Fruit fly (Drosophila melanogaster) whole organism, embryonic: Measurements from ENCODE around the gene NK7.1.
A peak's percentile ranks its signal among the peaks of the same experiment; 100 is the strongest.

ENCODE experiments used
- Abd-B ChIP-seq: fragments of 200-800 bp; sonication (Bioruptor generic); optimal IDR thresholded peaks from 2 replicates; lab custom pipeline; 2018; ENCODE audit warnings: missing biosample characterization, mild to moderate bottlenecking, missing genetic modification characterization, moderate library complexity
- Ada2b ChIP-seq: fragments of 200-800 bp; sonication (Bioruptor generic); IDR thresholded peaks from 2 replicates; pipeline ENCODE4 v1.3.6; 2022; ENCODE audit warnings: missing biosample characterization, missing genetic modification characterization
- CG10209 ChIP-seq: fragments of 200-800 bp; sonication (Bioruptor generic); optimal IDR thresholded peaks from 3 replicates; lab custom pipeline; 2017; ENCODE audit warnings: missing biosample characterization, mild to moderate bottlenecking, missing genetic modification characterization, missing genetic modification reagents
- CG10565 ChIP-seq: fragments of 200-800 bp; sonication (Bioruptor generic); optimal IDR thresholded peaks from 3 replicates; lab custom pipeline; 2016; ENCODE audit warnings: missing biosample characterization, mild to moderate bottlenecking, missing genetic modification characterization
- CG12942 ChIP-seq: fragments of 200-800 bp; sonication (Bioruptor generic); optimal IDR thresholded peaks from 3 replicates; lab custom pipeline; 2016; ENCODE audit warnings: missing biosample characterization, missing genetic modification characterization
- CG1529 ChIP-seq: fragments of 200-800 bp; sonication (Bioruptor generic); optimal IDR thresholded peaks from 3 replicates; lab custom pipeline; 2018; ENCODE audit warnings: missing biosample characterization, missing genetic modification characterization
- CG1603 ChIP-seq: fragments of 200-800 bp; sonication (Bioruptor generic); optimal IDR thresholded peaks from 2 replicates; lab custom pipeline; 2019; ENCODE audit warnings: missing biosample characterization, mild to moderate bottlenecking, missing genetic modification characterization, moderate library complexity
- CG17328 ChIP-seq: fragments of 200-800 bp; sonication (Bioruptor generic); IDR thresholded peaks from 2 replicates; pipeline ENCODE4 v1.3.6; 2022; ENCODE audit warnings: missing biosample characterization, missing genetic modification characterization
- CG17612 ChIP-seq: fragments of 200-800 bp; sonication (Bioruptor generic); IDR thresholded peaks from 2 replicates; pipeline ENCODE4 v1.3.6; 2022; ENCODE audit warnings: missing biosample characterization, missing genetic modification characterization
- CG17829 ChIP-seq: fragments of 200-800 bp; optimal IDR thresholded peaks from 2 replicates; lab custom pipeline; 2019; ENCODE audit warnings: missing biosample characterization, mild to moderate bottlenecking, missing genetic modification characterization, moderate library complexity
- CG2875 ChIP-seq: fragments of 200-800 bp; sonication (Bioruptor generic); optimal IDR thresholded peaks from 2 replicates; lab custom pipeline; 2017; ENCODE audit warnings: missing biosample characterization, mild to moderate bottlenecking, missing genetic modification characterization, missing genetic modification reagents
- CG31224 ChIP-seq: fragments of 200-800 bp; sonication (Bioruptor generic); IDR thresholded peaks from 2 replicates; pipeline ENCODE4 v1.3.6; 2022; ENCODE audit warnings: missing biosample characterization, missing genetic modification characterization
- CG31441 ChIP-seq: fragments of 200-800 bp; sonication (Bioruptor generic); IDR thresholded peaks from 2 replicates; pipeline ENCODE4 v1.3.6; 2022; ENCODE audit warnings: missing biosample characterization, missing genetic modification characterization
- CG33213 ChIP-seq: fragments of 200-800 bp; sonication (Bioruptor generic); optimal IDR thresholded peaks from 3 replicates; lab custom pipeline; 2016; ENCODE audit warnings: missing biosample characterization, missing genetic modification characterization
- CG4820 ChIP-seq: fragments of 200-800 bp; sonication (Bioruptor generic); optimal IDR thresholded peaks from 3 replicates; lab custom pipeline; 2016; ENCODE audit warnings: missing biosample characterization, missing genetic modification characterization
- CG4854 ChIP-seq: fragments of 200-800 bp; sonication (Bioruptor generic); optimal IDR thresholded peaks from 2 replicates; lab custom pipeline; 2016; ENCODE audit warnings: missing biosample characterization, missing genetic modification characterization, inconsistent platforms
- CG6175 ChIP-seq: fragments of 200-800 bp; sonication (Bioruptor generic); IDR thresholded peaks from 3 replicates; pipeline ENCODE4 v1.3.6; 2022; ENCODE audit warnings: missing biosample characterization, missing genetic modification characterization
- CG9817 ChIP-seq: fragments of 200-800 bp; sonication (Bioruptor generic); optimal IDR thresholded peaks from 2 replicates; lab custom pipeline; 2018; ENCODE audit warnings: missing biosample characterization, mild to moderate bottlenecking, missing genetic modification characterization, moderate library complexity
- Dbx ChIP-seq: fragments of 200-800 bp; sonication (Bioruptor generic); IDR thresholded peaks from 3 replicates; pipeline ENCODE4 v1.3.6; 2022; ENCODE audit warnings: missing biosample characterization, missing genetic modification characterization
- Fer1 ChIP-seq: fragments of 200-800 bp; sonication (Bioruptor generic); optimal IDR thresholded peaks from 2 replicates; lab custom pipeline; 2017; ENCODE audit warnings: missing biosample characterization, mild to moderate bottlenecking, missing genetic modification characterization
- Fer2 ChIP-seq: fragments of 200-800 bp; sonication (Bioruptor generic); optimal IDR thresholded peaks from 2 replicates; lab custom pipeline; 2018; ENCODE audit warnings: missing biosample characterization, mild to moderate bottlenecking, missing genetic modification characterization, moderate library complexity
- HLH54F ChIP-seq: fragments of 200-800 bp; sonication (Bioruptor generic); optimal IDR thresholded peaks from 3 replicates; lab custom pipeline; 2016; ENCODE audit warnings: missing biosample characterization, missing genetic modification characterization
- Hr3 ChIP-seq: fragments of 200-800 bp; sonication (Bioruptor generic); optimal IDR thresholded peaks from 3 replicates; lab custom pipeline; 2016; ENCODE audit warnings: missing biosample characterization, missing genetic modification characterization
- Jarid2 ChIP-seq: fragments of 200-800 bp; sonication (Bioruptor generic); optimal IDR thresholded peaks from 3 replicates; lab custom pipeline; 2017; ENCODE audit warnings: mild to moderate bottlenecking, missing biosample characterization, missing genetic modification reagents, missing genetic modification characterization
- NC2β ChIP-seq: fragments of 200-800 bp; sonication (Bioruptor generic); optimal IDR thresholded peaks from 2 replicates; lab custom pipeline; 2016; ENCODE audit warnings: missing biosample characterization, missing genetic modification characterization
- Nf-YB ChIP-seq: fragments of 200-800 bp; sonication (Bioruptor generic); optimal IDR thresholded peaks from 3 replicates; lab custom pipeline; 2019; ENCODE audit warnings: missing biosample characterization, mild to moderate bottlenecking, missing genetic modification characterization, moderate library complexity
- Sry-β ChIP-seq: fragments of 200-800 bp; sonication (Bioruptor generic); optimal IDR thresholded peaks from 2 replicates; lab custom pipeline; 2018; ENCODE audit warnings: missing biosample characterization, mild to moderate bottlenecking, missing genetic modification characterization, moderate library complexity
- YL-1 ChIP-seq: fragments of 200-800 bp; sonication (Bioruptor generic); optimal IDR thresholded peaks from 3 replicates; lab custom pipeline; 2017; ENCODE audit warnings: missing biosample characterization, mild to moderate bottlenecking, missing genetic modification characterization
- aop ChIP-seq: fragments of 200-800 bp; sonication (Bioruptor generic); IDR thresholded peaks from 2 replicates; pipeline ENCODE4 v1.3.6; 2022; ENCODE audit warnings: missing biosample characterization, missing genetic modification characterization
- bab2 ChIP-seq: fragments of 200-800 bp; sonication (Bioruptor generic); optimal IDR thresholded peaks from 2 replicates; lab custom pipeline; 2016; ENCODE audit warnings: missing biosample characterization, missing genetic modification characterization
- br ChIP-seq: fragments of >200 bp; optimal IDR thresholded peaks from 2 replicates; lab custom pipeline; 2017
- btn ChIP-seq: fragments of 200-800 bp; sonication (Bioruptor generic); optimal IDR thresholded peaks from 2 replicates; lab custom pipeline; 2016; ENCODE audit warnings: missing biosample characterization, missing genetic modification characterization
- dimm ChIP-seq: fragments of 200-800 bp; sonication (Bioruptor generic); IDR thresholded peaks from 2 replicates; pipeline ENCODE4 v1.3.6; 2022; ENCODE audit warnings: missing biosample characterization, missing genetic modification characterization
- dpn ChIP-seq, 2 experiments: fragments of 200-800 bp; sonication (Bioruptor generic); optimal IDR thresholded peaks; 3 replicates each; lab custom pipeline; 2016; ENCODE audit warnings: missing biosample characterization in 2 of 2, missing genetic modification characterization in 2 of 2
- emc ChIP-seq: fragments of 200-800 bp; sonication (Bioruptor generic); optimal IDR thresholded peaks from 2 replicates; lab custom pipeline; 2016; ENCODE audit warnings: missing biosample characterization, missing genetic modification characterization
- eyg ChIP-seq: fragments of 200-800 bp; sonication (Bioruptor generic); optimal IDR thresholded peaks from 3 replicates; lab custom pipeline; 2016; ENCODE audit warnings: missing biosample characterization, missing genetic modification characterization
- fd96Cb ChIP-seq: fragments of 200-800 bp; sonication (Bioruptor generic); optimal IDR thresholded peaks from 2 replicates; lab custom pipeline; 2018; ENCODE audit warnings: missing biosample characterization, mild to moderate bottlenecking, missing genetic modification characterization, moderate library complexity
- grn ChIP-seq: fragments of 200-800 bp; sonication (Bioruptor generic); optimal IDR thresholded peaks from 3 replicates; lab custom pipeline; 2017; ENCODE audit warnings: missing biosample characterization, missing genetic modification characterization
- ken ChIP-seq: fragments of 200-800 bp; sonication (Bioruptor generic); IDR thresholded peaks from 3 replicates; pipeline ENCODE4 v1.3.6; 2022; ENCODE audit warnings: missing biosample characterization, missing genetic modification characterization
- lab ChIP-seq: fragments of 200-800 bp; sonication (Bioruptor generic); optimal IDR thresholded peaks from 3 replicates; lab custom pipeline; 2017; ENCODE audit warnings: missing biosample characterization, missing genetic modification characterization, mild to moderate bottlenecking, moderate library complexity, missing genetic modification reagents
- lbe ChIP-seq: fragments of 200-800 bp; sonication (Bioruptor generic); optimal IDR thresholded peaks from 2 replicates; lab custom pipeline; 2016; ENCODE audit warnings: missing biosample characterization, mild to moderate bottlenecking, missing genetic modification characterization
- pfk ChIP-seq: fragments of 200-800 bp; sonication (Bioruptor generic); optimal IDR thresholded peaks from 2 replicates; lab custom pipeline; 2018; ENCODE audit warnings: missing biosample characterization, mild to moderate bottlenecking, missing genetic modification characterization, moderate library complexity
- pnt ChIP-seq: fragments of 200-800 bp; sonication (Bioruptor generic); optimal IDR thresholded peaks from 3 replicates; lab custom pipeline; 2016; ENCODE audit warnings: missing biosample characterization, missing genetic modification characterization
- seq ChIP-seq: fragments of 200-800 bp; sonication (Bioruptor generic); IDR thresholded peaks from 2 replicates; pipeline ENCODE4 v1.3.6; 2022; ENCODE audit warnings: missing biosample characterization, missing genetic modification characterization
- sisA ChIP-seq: fragments of 200-800 bp; sonication (Bioruptor generic); IDR thresholded peaks from 2 replicates; pipeline ENCODE4 v1.3.6; 2022; ENCODE audit warnings: missing biosample characterization, missing genetic modification characterization
- sna ChIP-seq: fragments of 200-800 bp; sonication (Bioruptor generic); IDR thresholded peaks from 2 replicates; pipeline ENCODE4 v1.3.6; 2022; ENCODE audit warnings: missing biosample characterization, missing genetic modification characterization; ENCODE audit not compliant: partially characterized antibody
- sob ChIP-seq: fragments of 200-800 bp; sonication (Bioruptor generic); IDR thresholded peaks from 2 replicates; pipeline ENCODE4 v1.3.6; 2022; ENCODE audit warnings: missing biosample characterization, missing genetic modification characterization
- tio ChIP-seq: fragments of 200-800 bp; sonication (Bioruptor generic); optimal IDR thresholded peaks from 2 replicates; lab custom pipeline; 2017; ENCODE audit warnings: missing biosample characterization, missing genetic modification characterization, inconsistent platforms
- tll ChIP-seq, 2 experiments: fragments of 200-800 bp in 1 of 2; fragments of >200 bp in 1 of 2; sonication (Bioruptor generic) in 1 of 2; optimal IDR thresholded peaks; 2 replicates each; lab custom pipeline; 2017 to 2019; ENCODE audit warnings: missing biosample characterization in 2 of 2, missing genetic modification characterization in 2 of 2, mild to moderate bottlenecking in 1 of 2, moderate library complexity in 1 of 2

The NK7.1 gene

dm6 chr3R:14326250-14327112 lies 46.3 kb downstream of the NK7.1 start, which contains the start of the genes Afti and ATPsynE (continued):
- peak; percentile 51 for TF ChIP-seq CG17328 (GFP tag; lab: Robert Waterston, UW)
- TF ChIP-seq grn (GFP tag; lab: Kevin White, UChicago): no peak
- TF ChIP-seq CG10209 (GFP tag; lab: Kevin White, UChicago): peak; percentile 74
- TF ChIP-seq CG1529 (GFP tag; lab: Kevin White, UChicago): no peak
- no peak for TF ChIP-seq tio (GFP tag; lab: Kevin White, UChicago)
- peak; percentile 67 for TF ChIP-seq CG1603
- TF ChIP-seq CG33213 (GFP tag; lab: Kevin White, UChicago): peak; percentile 50
- TF ChIP-seq YL-1 (GFP tag; lab: Kevin White, UChicago): peak; percentile 67
- TF ChIP-seq CG6175 (GFP tag; lab: Robert Waterston, UW): 0 out of 3 replicates have a peak, but pooled peaks have one; percentile 40
- peak; percentile 70 for TF ChIP-seq sob (GFP tag; lab: Robert Waterston, UW)
- TF ChIP-seq Abd-B (GFP tag; lab: Kevin White, UChicago): no peak
- TF ChIP-seq aop (GFP tag; lab: Robert Waterston, UW): 0 out of 2 replicates have a peak, but pooled peaks have one; percentile 25
- TF ChIP-seq HLH54F (GFP tag; lab: Kevin White, UChicago): peak; percentile 72
- peak; percentile 43 for TF ChIP-seq CG10565
- no peak for TF ChIP-seq lab
- no peak for TF ChIP-seq tll (GFP tag; optimal IDR thresholded peaks at IDR 0.05; lab: Kevin White, UChicago)
- TF ChIP-seq CG4854: peak; percentile 57
- TF ChIP-seq CG9817 (tag; lab: Kevin White, UChicago): peak; percentile 85
- TF ChIP-seq Nf-YB: peak; percentile 28
- TF ChIP-seq CG12942 (GFP tag; lab: Kevin White, UChicago): peak; percentile 65
- peak; percentile 59; the same call in 2 of the 3 replicates for TF ChIP-seq Dbx (GFP tag; lab: Robert Waterston, UW)
- TF ChIP-seq NC2β (GFP tag; lab: Kevin White, UChicago): peak; percentile 38
- TF ChIP-seq Sry-β (GFP tag; lab: Kevin White, UChicago): no peak
- TF ChIP-seq dpn (GFP tag; optimal IDR thresholded peaks at IDR 0.05; lab: Kevin White, UChicago): peak; percentile 70 to 75
- peak; percentile 71 for TF ChIP-seq Fer2 (tag; lab: Kevin White, UChicago)
- no peak for TF ChIP-seq lbe (GFP tag; lab: Kevin White, UChicago)
- peak; percentile 36 for TF ChIP-seq Fer1 (GFP tag; lab: Kevin White, UChicago)
- TF ChIP-seq CG31224 (GFP tag; lab: Robert Waterston, UW): peak; percentile 58; the same call in 1 of the 2 replicates
- TF ChIP-seq pfk (GFP tag; lab: Kevin White, UChicago): no peak
- TF ChIP-seq Ada2b (GFP tag; lab: Robert Waterston, UW): peak; percentile 18; the same call in 1 of the 2 replicates
- TF ChIP-seq sisA (GFP tag; lab: Robert Waterston, UW): peak; percentile 76
- no peak for TF ChIP-seq dimm
- TF ChIP-seq btn: no peak
- peak; percentile 48 for TF ChIP-seq CG4820 (GFP tag; lab: Kevin White, UChicago)
- no peak for TF ChIP-seq Jarid2 (GFP tag; lab: Kevin White, UChicago)
- peak; percentile 63 for TF ChIP-seq fd96Cb (tag; lab: Kevin White, UChicago)
- TF ChIP-seq eyg: no peak
- peak; percentile 76 for TF ChIP-seq ken
- TF ChIP-seq sna (GFP tag; lab: Robert Waterston, UW): peak; percentile 29
- TF ChIP-seq emc (GFP tag; lab: Kevin White, UChicago): peak; percentile 2
- no peak for TF ChIP-seq CG2875 (GFP tag; lab: Kevin White, UChicago)
- TF ChIP-seq bab2: peak; percentile 70
- TF ChIP-seq Hr3: peak; percentile 73
- TF ChIP-seq pnt (GFP tag; lab: Kevin White, UChicago): peak; percentile 75
- no peak; the same call in 1 of the 2 replicates for TF ChIP-seq seq (GFP tag; lab: Robert Waterston, UW)
- no peak for TF ChIP-seq CG17612 (GFP tag; lab: Robert Waterston, UW)
- no peak for TF ChIP-seq br (lab: Kevin White, UChicago)
- TF ChIP-seq CG17829: peak; percentile 73
- no peak for TF ChIP-seq CG31441 (GFP tag; lab: Robert Waterston, UW)
